Fruit fly (Drosophila melanogaster): ENCODE results near the gene CG42813.

Gene CG42813

dm6 chr3R:27273118-27274062 lies 45.0 kb upstream of the CG42813 start, which contains the start of gene CG5934 (continued):
- TF ChIP-seq CG31365 (tag; optimal IDR thresholded peaks at IDR 0.05) (no peak), Oli (tag; optimal IDR thresholded peaks at IDR 0.05) (no peak), gsb (GFP tag; IDR thresholded peaks at IDR 0.05) (no peak), CG9932 (GFP tag; IDR thresholded peaks at IDR 0.05) (peak; percentile 68), gsb-n (tag; optimal IDR thresholded peaks at IDR 0.05) (no peak), gro (GFP tag; optimal IDR thresholded peaks at IDR 0.05) (peak; percentile 17), B-H2 (GFP tag; optimal IDR thresholded peaks at IDR 0.05) (peak; percentile 59), shn (GFP tag; optimal IDR thresholded peaks at IDR 0.05) (peak; percentile 39), CG13287 (GFP tag; IDR thresholded peaks at IDR 0.05; ENCODE audit: partially characterized antibody) (peak; percentile 24), Chrac-16 (GFP tag; optimal IDR thresholded peaks at IDR 0.05) (peak; percentile 2), trem (tag; optimal IDR thresholded peaks at IDR 0.05) (peak; percentile 49), CG11247 (GFP tag; IDR thresholded peaks at IDR 0.05) (0 out of 2 replicates have a peak, but pooled peaks have one; percentile 46), sc (optimal IDR thresholded peaks at IDR 0.05) (no peak), sc (GFP tag; optimal IDR thresholded peaks at IDR 0.05) (no peak), D (optimal IDR thresholded peaks at IDR 0.05) (no peak), D (GFP tag; optimal IDR thresholded peaks at IDR 0.05) (no peak), CG14014 (GFP tag; IDR thresholded peaks at IDR 0.05) (no peak; the same call in 1 of the 2 replicates), gcm (GFP tag; optimal IDR thresholded peaks at IDR 0.05) (no peak), HLH54F (GFP tag; optimal IDR thresholded peaks at IDR 0.05) (peak; percentile 44), CG10462 (GFP tag; optimal IDR thresholded peaks at IDR 0.05) (no peak), C15 (GFP tag; IDR thresholded peaks at IDR 0.05) (no peak), sob (GFP tag; IDR thresholded peaks at IDR 0.05) (peak; percentile 42), CG7556 (GFP tag; optimal IDR thresholded peaks at IDR 0.05) (no peak), fd102C (GFP tag; optimal IDR thresholded peaks at IDR 0.05) (no peak), sr (GFP tag; IDR thresholded peaks at IDR 0.05) (no peak), CG7963 (GFP tag; IDR thresholded peaks at IDR 0.05; ENCODE audit: partially characterized antibody) (no peak), CG12104 (GFP tag; optimal IDR thresholded peaks at IDR 0.05) (no peak), pfk (GFP tag; optimal IDR thresholded peaks at IDR 0.05) (peak; percentile 1), H15 (GFP tag; IDR thresholded peaks at IDR 0.05) (no peak), bigmax (GFP tag; optimal IDR thresholded peaks at IDR 0.05) (no peak), CG15479 (GFP tag; optimal IDR thresholded peaks at IDR 0.05) (no peak), dimm (GFP tag; IDR thresholded peaks at IDR 0.05) (no peak), CG11723 (GFP tag; optimal IDR thresholded peaks at IDR 0.05) (no peak), Dfd (GFP tag; optimal IDR thresholded peaks at IDR 0.05) (no peak), Bgb (GFP tag; IDR thresholded peaks at IDR 0.05; ENCODE audit: partially characterized antibody) (no peak), Asciz (GFP tag; optimal IDR thresholded peaks at IDR 0.05) (no peak), CG31224 (GFP tag; IDR thresholded peaks at IDR 0.05) (no peak), CG11504 (tag; optimal IDR thresholded peaks at IDR 0.05) (no peak), ase (GFP tag; IDR thresholded peaks at IDR 0.05) (no peak), dmrt11E (tag; optimal IDR thresholded peaks at IDR 0.05) (no peak), Rx (GFP tag; IDR thresholded peaks at IDR 0.05) (no peak), CG12155 (GFP tag; optimal IDR thresholded peaks at IDR 0.05) (peak; percentile 34), CG17802 (tag; optimal IDR thresholded peaks at IDR 0.05) (peak; percentile 3), Rfx (GFP tag; IDR thresholded peaks at IDR 0.05) (peak; percentile 67), CG17385 (GFP tag; optimal IDR thresholded peaks at IDR 0.05) (peak; percentile 97), so (GFP tag; IDR thresholded peaks at IDR 0.05) (0 out of 3 replicates have a peak, but pooled peaks have one; percentile 27), stwl (tag; optimal IDR thresholded peaks at IDR 0.05) (peak; percentile 75), CG1603 (tag; optimal IDR thresholded peaks at IDR 0.05) (peak; percentile 44), CG8290 (GFP tag; optimal IDR thresholded peaks at IDR 0.05) (peak; percentile 46), CG8290 (tag; optimal IDR thresholded peaks at IDR 0.05) (no peak)
